Fruit fly (Drosophila melanogaster) whole organism, embryonic: Measurements from ENCODE around the gene CG5641.

Source experiments
- Abd-B ChIP-seq: fragments of 200-800 bp; sonication (Bioruptor generic); optimal IDR thresholded peaks from 2 replicates; lab custom pipeline; 2018; ENCODE audit warnings: missing biosample characterization, mild to moderate bottlenecking, missing genetic modification characterization, moderate library complexity
- Adf1 ChIP-seq: fragments of 200-800 bp; sonication (Bioruptor generic); IDR thresholded peaks from 2 replicates; pipeline ENCODE4 v1.3.6; 2022; ENCODE audit warnings: missing biosample characterization, missing genetic modification characterization
- CG10267 ChIP-seq: fragments of 200-800 bp; sonication (Bioruptor generic); optimal IDR thresholded peaks from 2 replicates; lab custom pipeline; 2018; ENCODE audit warnings: missing biosample characterization, mild to moderate bottlenecking, missing genetic modification characterization, moderate library complexity
- CG10565 ChIP-seq: fragments of 200-800 bp; sonication (Bioruptor generic); optimal IDR thresholded peaks from 3 replicates; lab custom pipeline; 2016; ENCODE audit warnings: missing biosample characterization, mild to moderate bottlenecking, missing genetic modification characterization
- CG11504 ChIP-seq: fragments of 200-800 bp; sonication (Bioruptor generic); optimal IDR thresholded peaks from 3 replicates; lab custom pipeline; 2019; ENCODE audit warnings: missing biosample characterization, mild to moderate bottlenecking, missing genetic modification characterization, moderate library complexity
- CG11696 ChIP-seq: fragments of 200-800 bp; sonication (Bioruptor generic); IDR thresholded peaks from 2 replicates; pipeline ENCODE4 v1.3.6; 2022; ENCODE audit warnings: missing biosample characterization, missing genetic modification characterization
- CG12299 ChIP-seq: fragments of 200-800 bp; sonication (Bioruptor generic); optimal IDR thresholded peaks from 2 replicates; lab custom pipeline; 2018; ENCODE audit warnings: missing biosample characterization, mild to moderate bottlenecking, missing genetic modification characterization
- CG12942 ChIP-seq: fragments of 200-800 bp; sonication (Bioruptor generic); optimal IDR thresholded peaks from 3 replicates; lab custom pipeline; 2016; ENCODE audit warnings: missing biosample characterization, missing genetic modification characterization
- CG13287 ChIP-seq: fragments of 200-800 bp; sonication (Bioruptor generic); IDR thresholded peaks from 2 replicates; pipeline ENCODE4 v1.3.6; 2022; ENCODE audit warnings: missing biosample characterization, missing genetic modification characterization; ENCODE audit not compliant: partially characterized antibody
- CG14710 ChIP-seq: fragments of 200-800 bp; sonication (Bioruptor generic); optimal IDR thresholded peaks from 3 replicates; lab custom pipeline; 2019; ENCODE audit warnings: missing biosample characterization, mild to moderate bottlenecking, missing genetic modification characterization, moderate library complexity
- CG17186 ChIP-seq: fragments of 200-800 bp; sonication (Bioruptor generic); optimal IDR thresholded peaks from 3 replicates; lab custom pipeline; 2017; ENCODE audit warnings: missing biosample characterization, missing genetic modification reagents, missing genetic modification characterization
- CG2120 ChIP-seq: fragments of 200-800 bp; sonication (Bioruptor generic); optimal IDR thresholded peaks from 3 replicates; lab custom pipeline; 2016; ENCODE audit warnings: missing biosample characterization, missing genetic modification characterization
- CG2202 ChIP-seq: fragments of 200-800 bp; sonication (Bioruptor generic); optimal IDR thresholded peaks from 2 replicates; lab custom pipeline; 2018; ENCODE audit warnings: missing biosample characterization, mild to moderate bottlenecking, missing genetic modification characterization
- CG31365 ChIP-seq: fragments of 200-800 bp; sonication (Bioruptor generic); optimal IDR thresholded peaks from 2 replicates; lab custom pipeline; 2018; ENCODE audit warnings: missing biosample characterization, mild to moderate bottlenecking, missing genetic modification characterization
- CG32532 ChIP-seq: fragments of 200-800 bp; sonication (Bioruptor generic); IDR thresholded peaks from 2 replicates; pipeline ENCODE4 v1.3.6; 2022; ENCODE audit warnings: missing biosample characterization, missing genetic modification characterization
- CG34224 ChIP-seq: fragments of 200-800 bp; sonication (Bioruptor generic); IDR thresholded peaks from 3 replicates; pipeline ENCODE4 v1.3.6; 2022; ENCODE audit warnings: missing biosample characterization, missing genetic modification characterization; ENCODE audit not compliant: partially characterized antibody
- CG3726 ChIP-seq: fragments of 200-800 bp; sonication (Bioruptor generic); IDR thresholded peaks from 3 replicates; pipeline ENCODE4, ENCODE4 v1.3.6; 2022; ENCODE audit warnings: missing biosample characterization, missing genetic modification characterization
- CG7745 ChIP-seq: fragments of 200-800 bp; sonication (Bioruptor generic); optimal IDR thresholded peaks from 2 replicates; lab custom pipeline; 2018; ENCODE audit warnings: missing biosample characterization, mild to moderate bottlenecking, missing genetic modification characterization, moderate library complexity
- CG8478 ChIP-seq: fragments of >200 bp; optimal IDR thresholded peaks from 2 replicates; lab custom pipeline; 2018
- CG9727 ChIP-seq: fragments of 200-800 bp; sonication (Bioruptor generic); optimal IDR thresholded peaks from 3 replicates; lab custom pipeline; 2017; ENCODE audit warnings: missing biosample characterization, mild to moderate bottlenecking, missing genetic modification characterization
- Dek ChIP-seq: fragments of 200-800 bp; sonication (Bioruptor generic); optimal IDR thresholded peaks from 3 replicates; lab custom pipeline; 2019; ENCODE audit warnings: missing biosample characterization, mild to moderate bottlenecking, missing genetic modification characterization, moderate library complexity
- Dip3 ChIP-seq: fragments of 200-800 bp; sonication (Bioruptor generic); optimal IDR thresholded peaks from 3 replicates; lab custom pipeline; 2016; ENCODE audit warnings: missing biosample characterization, missing genetic modification characterization
- HmgD ChIP-seq: fragments of 200-800 bp; sonication (Bioruptor generic); optimal IDR thresholded peaks from 3 replicates; lab custom pipeline; 2016; ENCODE audit warnings: missing biosample characterization, missing genetic modification characterization
- Jarid2 ChIP-seq: fragments of 200-800 bp; sonication (Bioruptor generic); optimal IDR thresholded peaks from 3 replicates; lab custom pipeline; 2017; ENCODE audit warnings: mild to moderate bottlenecking, missing biosample characterization, missing genetic modification reagents, missing genetic modification characterization
- Max ChIP-seq: fragments of 200-800 bp; sonication (Bioruptor generic); optimal IDR thresholded peaks from 2 replicates; lab custom pipeline; 2016; ENCODE audit warnings: missing biosample characterization, mild to moderate bottlenecking, missing genetic modification characterization
- Oli ChIP-seq: fragments of 200-800 bp; sonication (Bioruptor generic); optimal IDR thresholded peaks from 2 replicates; lab custom pipeline; 2018; ENCODE audit warnings: missing biosample characterization, mild to moderate bottlenecking, missing genetic modification characterization, moderate library complexity
- Pdp1 ChIP-seq, 2 experiments: fragments of 200-800 bp; sonication (Bioruptor generic); optimal IDR thresholded peaks; 3 replicates each; lab custom pipeline; 2016; ENCODE audit warnings: missing biosample characterization in 2 of 2, missing genetic modification characterization in 2 of 2, mild to moderate bottlenecking in 1 of 2, moderate library complexity in 1 of 2
- Xbp1 ChIP-seq: fragments of 200-800 bp; sonication (Bioruptor generic); optimal IDR thresholded peaks from 3 replicates; lab custom pipeline; 2016; ENCODE audit warnings: missing biosample characterization, mild to moderate bottlenecking, missing genetic modification characterization
- ac ChIP-seq: fragments of 200-800 bp; sonication (Bioruptor generic); optimal IDR thresholded peaks from 3 replicates; lab custom pipeline; 2017; ENCODE audit warnings: missing biosample characterization, mild to moderate bottlenecking, missing genetic modification characterization
- al ChIP-seq: fragments of 200-800 bp; sonication (Bioruptor generic); IDR thresholded peaks from 2 replicates; pipeline ENCODE4 v1.3.6; 2022; ENCODE audit warnings: missing biosample characterization, missing genetic modification characterization
- ap ChIP-seq: fragments of 200-800 bp; sonication (Bioruptor generic); IDR thresholded peaks from 2 replicates; pipeline ENCODE4 v1.3.6; 2022; ENCODE audit warnings: missing biosample characterization, missing genetic modification characterization
- bowl ChIP-seq: fragments of 200-800 bp; sonication (Bioruptor generic); IDR thresholded peaks from 2 replicates; pipeline ENCODE4 v1.3.6; 2022; ENCODE audit warnings: missing biosample characterization, missing genetic modification characterization
- bsh ChIP-seq, 2 experiments: fragments of 200-800 bp; sonication (Bioruptor generic); optimal IDR thresholded peaks; 2 replicates each; lab custom pipeline; 2017 to 2018; ENCODE audit warnings: mild to moderate bottlenecking in 2 of 2, missing biosample characterization in 2 of 2, missing genetic modification characterization in 2 of 2, moderate library complexity in 1 of 2
- cad ChIP-seq: fragments of >200 bp; optimal IDR thresholded peaks from 2 replicates; lab custom pipeline; 2017; ENCODE audit warnings: missing biosample characterization, missing genetic modification characterization
- chinmo ChIP-seq: fragments of 200-800 bp; sonication (Bioruptor generic); IDR thresholded peaks from 4 replicates; pipeline ENCODE4 v1.3.6; 2022; ENCODE audit warnings: missing biosample characterization, missing genetic modification characterization; ENCODE audit not compliant: partially characterized antibody
- dan ChIP-seq: fragments of 200-800 bp; sonication (Bioruptor generic); IDR thresholded peaks from 2 replicates; pipeline ENCODE4 v1.3.6; 2022; ENCODE audit warnings: missing biosample characterization, missing genetic modification characterization
- grn ChIP-seq: fragments of 200-800 bp; sonication (Bioruptor generic); optimal IDR thresholded peaks from 3 replicates; lab custom pipeline; 2017; ENCODE audit warnings: missing biosample characterization, missing genetic modification characterization
- h ChIP-seq: fragments of >200 bp; optimal IDR thresholded peaks from 2 replicates; lab custom pipeline; 2017
- insv ChIP-seq, 2 experiments: fragments of 200-800 bp; sonication (Bioruptor generic); optimal IDR thresholded peaks; 3 replicates each; lab custom pipeline; 2016 to 2018; ENCODE audit warnings: missing biosample characterization in 2 of 2, missing genetic modification characterization in 2 of 2
- kah ChIP-seq: fragments of 200-800 bp; sonication (Bioruptor generic); optimal IDR thresholded peaks from 2 replicates; lab custom pipeline; 2018; ENCODE audit warnings: missing biosample characterization, mild to moderate bottlenecking, missing genetic modification characterization
- nau ChIP-seq: fragments of 200-800 bp; sonication (Bioruptor generic); optimal IDR thresholded peaks from 3 replicates; lab custom pipeline; 2017; ENCODE audit warnings: missing biosample characterization, mild to moderate bottlenecking, missing genetic modification characterization, missing genetic modification reagents
- onecut ChIP-seq: fragments of 200-800 bp; sonication (Bioruptor generic); IDR thresholded peaks from 2 replicates; pipeline ENCODE4 v1.3.6; 2022; ENCODE audit warnings: missing biosample characterization, missing genetic modification characterization
- p53 ChIP-seq: fragments of 200-800 bp; sonication (Bioruptor generic); optimal IDR thresholded peaks from 2 replicates; lab custom pipeline; 2016; ENCODE audit warnings: missing biosample characterization, missing genetic modification characterization
- pfk ChIP-seq: fragments of 200-800 bp; sonication (Bioruptor generic); optimal IDR thresholded peaks from 2 replicates; lab custom pipeline; 2018; ENCODE audit warnings: missing biosample characterization, mild to moderate bottlenecking, missing genetic modification characterization, moderate library complexity
- ranshi ChIP-seq: fragments of 200-800 bp; sonication (Bioruptor generic); IDR thresholded peaks from 2 replicates; pipeline ENCODE4 v1.3.6; 2022; ENCODE audit warnings: missing biosample characterization, missing genetic modification characterization
- rib ChIP-seq: fragments of 200-800 bp; sonication (Bioruptor generic); IDR thresholded peaks from 2 replicates; pipeline ENCODE4 v1.3.6; 2022; ENCODE audit warnings: missing biosample characterization, missing genetic modification characterization
- slbo ChIP-seq: fragments of 200-800 bp; sonication (Bioruptor generic); IDR thresholded peaks from 2 replicates; pipeline ENCODE4 v1.3.6; 2022; ENCODE audit warnings: missing biosample characterization, missing genetic modification characterization
- sr ChIP-seq: fragments of 200-800 bp; sonication (Bioruptor generic); IDR thresholded peaks from 3 replicates; pipeline ENCODE4 v1.3.6; 2022; ENCODE audit warnings: missing biosample characterization, missing genetic modification characterization
- stc ChIP-seq: fragments of 200-800 bp; sonication (Bioruptor generic); IDR thresholded peaks from 2 replicates; pipeline ENCODE4 v1.3.6; 2022; ENCODE audit warnings: missing biosample characterization, missing genetic modification characterization
- trem ChIP-seq: fragments of 200-800 bp; optimal IDR thresholded peaks from 3 replicates; lab custom pipeline; 2019; ENCODE audit warnings: missing biosample characterization, mild to moderate bottlenecking, missing genetic modification characterization, moderate library complexity
- twi ChIP-seq: fragments of 200-800 bp; optimal IDR thresholded peaks from 2 replicates; lab custom pipeline; 2019; ENCODE audit warnings: missing biosample characterization, mild to moderate bottlenecking, missing genetic modification characterization, moderate library complexity
- wor ChIP-seq: fragments of 200-800 bp; sonication (Bioruptor generic); IDR thresholded peaks from 2 replicates; pipeline ENCODE4 v1.3.6; 2022; ENCODE audit warnings: missing biosample characterization, missing genetic modification characterization

CG5641 gene

dm6 chr3R:12433764-12434163, 4.7 kb upstream of the CG5641 start, which contains the start of the genes Aos1 and Srlp (continued):
- TF ChIP-seq bowl (GFP tag; lab: Robert Waterston, UW) (no peak), al (GFP tag; lab: Robert Waterston, UW) (peak; percentile 43), wor (no peak), cad (no peak), p53 (no peak), Dip3 (no peak), ap (GFP tag; lab: Robert Waterston, UW) (no peak), Abd-B (GFP tag; lab: Kevin White, UChicago) (peak; percentile 62), bsh (GFP tag; optimal IDR thresholded peaks at IDR 0.05; lab: Kevin White, UChicago) (peak in 1 of 2 experiments; percentile 49), CG11504 (no peak), CG7745 (tag; lab: Kevin White, UChicago) (no peak), nau (GFP tag; lab: Kevin White, UChicago) (no peak), Jarid2 (GFP tag; lab: Kevin White, UChicago) (no peak), sr (GFP tag; lab: Robert Waterston, UW) (no peak), ac (no peak), ranshi (no peak), Pdp1 (GFP tag; optimal IDR thresholded peaks at IDR 0.05; lab: Kevin White, UChicago) (peak in 1 of 2 experiments; percentile 27), Xbp1 (GFP tag; lab: Kevin White, UChicago) (peak; percentile 69), CG10565 (GFP tag; lab: Kevin White, UChicago) (no peak), Oli (no peak), chinmo (GFP tag; lab: Robert Waterston, UW) (0 out of 4 replicates have a peak, but pooled peaks have one; percentile 38), CG9727 (peak; percentile 24), onecut (no peak), CG31365 (tag; lab: Kevin White, UChicago) (no peak), CG12942 (GFP tag; lab: Kevin White, UChicago) (peak; percentile 52), kah (GFP tag; lab: Kevin White, UChicago) (peak; percentile 27), CG2202 (tag; lab: Kevin White, UChicago) (no peak), twi (peak; percentile 46), HmgD (GFP tag; lab: Kevin White, UChicago) (no peak), CG17186 (GFP tag; lab: Kevin White, UChicago) (peak; percentile 21), h (lab: Kevin White, UChicago) (no peak), rib (GFP tag; lab: Robert Waterston, UW) (no peak), Adf1 (no peak), trem (tag; lab: Kevin White, UChicago) (peak; percentile 99), pfk (no peak), grn (no peak), Dek (peak; percentile 63), CG12299 (tag; lab: Kevin White, UChicago) (peak; percentile 20), CG3726 (no peak), CG13287 (GFP tag; lab: Robert Waterston, UW) (peak; percentile 35; the same call in 1 of the 2 replicates), CG8478 (no peak), CG11696 (GFP tag; lab: Robert Waterston, UW) (no peak), CG32532 (GFP tag; lab: Robert Waterston, UW) (peak; percentile 47; the same call in 1 of the 2 replicates), Max (GFP tag; lab: Kevin White, UChicago) (peak; percentile 56), CG14710 (tag; lab: Kevin White, UChicago) (peak; percentile 86), insv (GFP tag; optimal IDR thresholded peaks at IDR 0.05; lab: Kevin White, UChicago) (peak in 1 of 2 experiments; percentile 23), CG34224 (GFP tag; lab: Robert Waterston, UW) (no peak), slbo (0 out of 2 replicates have a peak, but pooled peaks have one; percentile 40), CG2120 (GFP tag; lab: Kevin White, UChicago) (peak; percentile 42), stc (no peak), dan (GFP tag; lab: Robert Waterston, UW) (no peak), CG10267 (tag; lab: Kevin White, UChicago) (peak; percentile 70)
